Worm (Caenorhabditis elegans) whole organism, dauer: ENCODE data around the gene Y46G5A.23.

Experiments
- unc-62 ChIP-seq: sonication (generic microtip); optimal IDR thresholded peaks from 2 replicates; lab custom pipeline; 2017; ENCODE audit warnings: missing biosample characterization, missing genetic modification reagents, missing genetic modification characterization

The Y46G5A.23 gene

DNA sequence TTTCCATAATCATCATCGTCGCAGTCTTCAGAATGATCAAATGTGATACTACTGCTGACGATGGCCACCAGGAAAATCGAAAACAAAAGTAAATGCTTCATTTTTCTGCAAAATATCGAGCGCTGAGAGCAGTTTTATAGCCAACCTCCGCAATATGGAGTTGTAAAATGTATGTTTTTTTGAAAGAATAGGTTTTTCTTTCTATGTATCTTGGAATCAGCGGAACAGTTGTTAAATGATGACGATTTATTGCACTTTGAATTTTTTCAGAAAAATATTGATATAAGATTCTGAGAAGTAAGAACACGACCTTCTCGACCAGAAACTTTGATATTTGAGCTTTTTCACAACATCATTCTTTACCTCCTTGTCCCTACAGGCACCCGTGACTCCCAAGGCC lies at the start of gene Y46G5A.23:
Y46G5A.23 (minus strand) TSS at position 101 of the 400 bp plus-strand sequence.
- TF ChIP-seq unc-62: no peak

DNA sequence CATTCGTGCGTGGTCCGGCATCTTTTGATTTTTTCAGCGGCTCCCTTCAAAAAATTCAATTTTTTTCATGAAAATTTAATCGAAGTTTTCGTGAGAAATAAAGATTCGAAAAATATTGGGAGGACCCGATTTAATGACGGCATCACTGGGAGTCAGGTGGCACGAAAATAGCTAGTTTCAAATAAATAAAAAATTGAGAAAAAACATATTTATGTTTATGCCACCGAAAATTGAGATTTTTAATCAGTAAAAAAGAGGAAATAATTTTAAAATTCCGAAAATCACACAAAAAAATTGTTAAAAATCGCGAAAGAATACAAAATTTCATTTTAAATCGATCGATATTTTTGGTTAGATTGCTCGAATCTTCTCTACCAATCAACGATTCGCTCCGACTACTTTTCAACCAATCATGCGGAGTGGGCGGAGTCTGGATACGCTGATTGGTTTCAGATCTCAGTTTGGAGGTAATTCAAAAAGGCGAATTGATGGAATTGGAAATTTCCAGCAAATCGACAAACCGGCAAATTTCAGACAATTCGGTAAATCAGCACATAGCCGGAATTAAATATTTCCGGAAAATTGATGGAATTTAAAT lies 49.4 kb upstream of the Y46G5A.23 start, which contains the start of gene gsy-1:
gsy-1 (minus strand) TSS at position 51 of the 598 bp plus-strand sequence.
- no peak for TF ChIP-seq unc-62

DNA sequence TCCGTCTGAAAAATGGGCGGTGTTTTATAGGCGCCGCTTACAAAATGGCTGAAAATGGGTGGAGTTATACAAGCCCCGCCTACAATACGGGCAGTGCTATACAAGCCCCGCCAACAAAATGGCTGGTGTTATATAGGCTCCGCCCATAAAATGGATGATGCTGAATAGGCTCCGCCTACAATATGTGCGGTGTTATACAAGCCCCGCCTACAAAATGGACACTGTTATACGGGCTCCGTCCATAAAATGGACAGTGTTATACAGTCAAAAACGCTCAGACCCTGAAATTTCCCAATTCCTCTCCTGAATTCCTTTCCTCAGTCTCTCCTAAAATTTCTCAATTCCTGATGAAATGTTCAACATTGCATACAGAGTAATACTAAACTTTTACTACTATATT lies 37.3 kb upstream of the Y46G5A.23 start:
- TF ChIP-seq unc-62: no peak

DNA sequence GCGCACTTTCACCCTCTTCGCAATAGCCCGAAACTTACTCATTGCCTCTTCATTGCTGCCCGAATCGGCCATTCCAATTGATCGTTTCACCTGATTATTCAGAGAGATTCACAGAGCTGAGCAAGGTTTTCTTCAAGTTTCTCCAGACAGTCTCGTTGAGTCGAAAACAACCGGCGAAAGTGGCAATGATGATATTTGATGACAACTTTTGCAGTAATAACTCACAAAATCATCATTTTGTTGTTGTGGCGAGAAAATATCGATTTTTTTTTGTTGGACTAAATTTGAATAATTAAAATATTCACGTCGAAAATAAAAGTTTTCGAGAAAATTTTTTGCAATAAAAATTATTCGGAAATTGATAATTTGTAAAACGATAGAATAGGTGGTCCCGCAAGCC lies 36.8 kb upstream of the Y46G5A.23 start, which contains the start of gene snf-5:
snf-5 (minus strand) TSS at position 182 of the 400 bp plus-strand sequence.
- no peak for TF ChIP-seq unc-62

DNA sequence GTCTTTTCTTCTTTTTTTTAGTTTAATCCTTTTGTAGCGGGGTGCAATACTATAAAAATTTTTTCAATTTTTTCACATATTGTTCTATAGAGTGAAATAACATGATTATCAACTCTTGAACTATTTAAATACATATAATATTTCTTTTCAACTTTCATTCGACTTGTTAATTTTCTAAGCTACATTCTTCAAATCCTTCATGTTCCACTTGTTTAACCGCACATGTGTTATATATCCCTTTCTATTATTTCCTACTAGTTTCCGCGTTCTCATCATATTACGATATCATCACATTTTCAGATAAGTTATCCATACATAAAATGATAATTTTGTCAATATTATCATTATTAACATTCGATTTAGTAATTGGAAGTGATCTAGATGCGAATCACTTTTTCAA lies 27.1 kb upstream of the Y46G5A.23 start, which contains the start of gene Y46G5A.29:
Y46G5A.29 (plus strand) TSS at position 301 of the 400 bp plus-strand sequence.
- no peak for TF ChIP-seq unc-62

DNA sequence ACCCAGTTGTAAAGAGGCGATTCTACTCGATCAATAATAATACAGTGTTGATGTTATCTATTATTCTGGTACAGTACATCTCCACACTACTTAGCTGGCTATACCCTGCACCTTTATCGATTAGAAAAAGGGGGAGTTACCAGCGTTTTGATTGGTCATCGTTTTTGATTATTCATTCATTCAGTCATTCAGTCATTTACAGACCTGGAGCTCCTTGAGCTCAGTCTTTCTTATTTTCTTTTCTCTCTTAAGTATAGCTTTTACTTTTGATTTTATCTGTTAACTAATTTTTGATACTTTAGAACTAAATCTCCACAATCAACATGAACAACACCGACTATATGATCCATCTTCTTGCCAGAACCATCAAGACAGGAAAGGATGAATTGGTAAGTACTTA lies 21.4 kb upstream of the Y46G5A.23 start, which contains the start of gene Y46G5A.28:
Y46G5A.28 (plus strand) TSS at position 301 of the 400 bp plus-strand sequence.
- no peak for TF ChIP-seq unc-62

DNA sequence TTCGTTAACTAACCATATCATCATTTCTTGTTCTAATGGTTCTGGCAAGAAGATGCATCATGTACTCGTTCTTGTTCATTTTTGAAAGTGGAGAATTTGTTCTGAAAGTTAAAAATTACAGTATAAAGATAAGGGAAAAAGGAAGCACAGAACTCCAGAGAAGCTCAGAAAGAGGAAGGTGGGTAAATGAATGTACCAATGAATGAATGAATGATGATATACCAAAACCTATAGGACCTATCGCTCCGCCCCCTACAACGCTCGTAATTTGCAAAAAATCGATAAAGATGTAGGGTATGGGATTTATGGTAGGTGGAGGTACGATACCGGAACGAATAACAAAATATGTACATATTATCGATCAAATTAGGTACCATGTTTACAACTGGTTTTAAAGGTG lies 19.0 kb upstream of the Y46G5A.23 start, which contains the start of gene pes-10:
pes-10 (minus strand) TSS at position 101 of the 400 bp plus-strand sequence.
- TF ChIP-seq unc-62: no peak

DNA sequence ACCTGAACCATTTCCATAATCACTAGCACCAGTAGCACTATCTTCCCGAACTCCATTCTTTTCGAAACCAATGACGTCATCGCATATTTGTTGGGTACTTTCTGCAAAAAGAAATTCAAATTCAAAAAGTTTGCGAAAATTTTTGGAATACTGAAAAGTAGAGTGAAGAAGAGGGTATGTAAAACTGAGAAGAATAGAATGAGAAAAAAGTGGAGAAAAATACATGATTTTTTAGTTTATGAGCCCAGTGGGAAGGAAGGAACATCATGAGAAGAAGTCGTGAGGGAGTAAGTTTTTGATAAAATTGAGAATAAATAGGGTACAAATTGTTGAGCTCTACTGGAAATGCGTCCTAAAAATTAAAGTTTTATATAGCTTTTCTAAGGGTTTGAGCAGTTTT lies 11.3 kb upstream of the Y46G5A.23 start, which contains the start of gene lgc-35:
lgc-35 (minus strand) TSS at position 101 of the 400 bp plus-strand sequence.
- TF ChIP-seq unc-62: no peak

DNA sequence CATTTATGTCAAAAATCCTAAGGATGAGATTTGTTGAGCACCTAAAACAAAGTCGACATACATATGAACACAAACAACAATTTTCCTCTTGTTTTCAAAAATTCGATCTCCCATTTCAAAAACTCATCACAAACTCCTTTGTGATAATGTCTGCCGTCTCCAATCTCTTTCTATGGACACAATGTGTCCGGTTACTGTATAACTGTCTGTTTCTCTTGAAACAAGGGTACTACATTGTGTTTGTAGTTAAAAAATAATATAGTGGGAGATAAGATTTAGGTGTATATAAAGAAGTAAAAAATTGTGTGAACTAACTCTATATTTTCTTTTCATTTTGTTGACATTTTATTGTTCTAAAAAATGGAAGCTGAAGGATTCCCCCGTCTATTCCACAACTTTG lies 1.6 kb upstream of the Y46G5A.23 start, which contains the start of gene bcmo-1:
bcmo-1 (plus strand) TSS at position 330 of the 400 bp plus-strand sequence.
- TF ChIP-seq unc-62: no peak

DNA sequence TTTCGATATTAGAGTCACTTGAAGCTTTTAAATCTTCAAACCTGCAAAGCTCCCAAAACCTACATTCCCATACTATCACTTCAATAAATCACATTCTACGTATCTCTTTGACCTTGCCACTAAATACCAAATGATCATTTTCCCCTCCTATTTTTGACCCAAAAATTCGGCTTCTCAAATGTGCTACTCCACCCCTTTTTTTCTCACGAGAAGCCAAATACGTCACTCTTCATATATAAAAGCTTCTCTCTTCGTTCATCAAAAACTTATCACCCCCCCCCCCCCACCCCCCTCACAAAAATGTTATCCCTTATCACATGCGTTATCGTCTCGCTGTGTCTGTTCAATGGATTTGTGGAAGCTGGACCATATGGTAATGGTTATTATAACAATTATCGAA lies 2.0 kb downstream of the Y46G5A.23 start, which contains the start of gene Y46G5A.38:
Y46G5A.38 (plus strand) TSS at position 301 of the 400 bp plus-strand sequence.
- no peak for TF ChIP-seq unc-62

DNA sequence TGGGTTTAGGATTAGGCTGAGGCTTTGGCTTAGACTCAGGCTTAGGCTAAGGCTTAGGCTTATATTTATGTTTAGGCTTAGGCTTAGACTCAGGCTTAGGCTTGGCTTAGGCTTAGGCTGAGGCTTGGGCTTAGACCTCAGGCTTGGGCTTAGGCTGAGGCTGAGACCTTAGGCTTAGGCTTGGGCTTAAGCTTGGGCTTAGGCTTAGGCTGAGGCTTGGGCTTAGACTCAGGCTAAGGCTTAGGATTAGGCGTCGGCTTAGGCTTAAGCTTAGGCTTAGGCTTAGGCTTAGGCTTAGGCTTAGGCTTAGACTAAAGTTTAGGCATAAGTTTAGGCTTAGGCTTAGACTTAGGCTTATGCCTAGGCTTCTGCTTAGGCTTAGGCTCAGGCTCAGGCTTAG lies 4.3 kb downstream of the Y46G5A.23 start:
- TF ChIP-seq unc-62: no peak

DNA sequence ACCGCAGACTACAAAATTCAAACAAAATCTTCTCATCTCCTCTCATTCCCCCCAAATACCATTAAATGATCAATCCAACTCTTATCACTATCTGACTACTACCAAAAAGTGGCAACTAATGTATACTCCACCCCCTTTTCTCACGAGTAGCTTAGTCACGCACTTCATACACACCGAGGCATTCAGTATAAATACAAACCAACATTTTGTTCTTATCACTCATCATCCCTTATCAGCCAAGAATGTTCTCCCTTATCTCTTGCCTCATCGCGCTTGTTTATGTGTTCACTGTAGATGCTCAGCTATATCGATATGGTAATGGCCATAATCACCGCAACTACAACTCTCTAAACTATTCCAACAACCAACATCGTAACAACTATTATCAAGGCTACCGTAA lies 5.3 kb downstream of the Y46G5A.23 start, which contains the start of gene Y46G5A.36:
Y46G5A.36 (plus strand) TSS at position 243 of the 400 bp plus-strand sequence.
- TF ChIP-seq unc-62: no peak

DNA sequence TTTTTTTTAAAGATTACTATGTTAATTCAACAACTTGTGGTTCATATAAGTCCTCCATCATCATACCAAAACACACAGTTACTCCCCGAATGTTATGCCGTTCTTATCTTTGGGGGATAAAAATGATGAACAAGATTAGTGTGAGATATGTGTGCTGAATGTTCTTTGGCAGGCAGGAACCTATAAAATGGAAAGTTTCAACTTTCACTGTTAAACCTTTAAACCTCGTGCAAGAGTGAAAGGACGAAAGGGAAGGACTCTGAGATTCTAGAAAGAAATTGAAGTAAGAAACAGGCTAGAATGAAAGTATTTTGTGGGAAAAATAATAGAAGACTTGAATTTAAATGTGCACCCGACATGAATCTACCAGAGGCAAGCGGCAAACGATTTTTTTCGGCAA lies 8.8 kb downstream of the Y46G5A.23 start:
- TF ChIP-seq unc-62: no peak

DNA sequence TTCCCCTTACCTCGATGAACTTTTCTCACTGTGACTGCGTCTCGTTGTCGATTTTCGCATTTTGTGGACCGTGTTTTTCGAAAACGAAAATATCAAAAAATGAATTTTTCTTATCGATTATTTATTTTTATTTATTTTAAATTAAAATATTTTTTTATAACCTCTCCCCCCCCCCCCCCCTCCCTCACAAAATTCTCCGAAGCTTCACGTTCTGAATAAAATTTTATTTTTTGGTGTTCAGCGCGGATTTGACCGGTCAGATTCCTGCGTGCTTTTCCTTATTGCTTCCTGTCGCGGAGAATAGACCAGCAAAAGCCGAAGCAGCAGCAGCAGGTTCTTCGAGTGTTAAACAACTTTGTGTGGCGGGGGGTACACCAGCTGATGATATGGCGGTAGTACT lies 10.3 kb downstream of the Y46G5A.23 start, which contains the start of gene Y46G5A.22:
Y46G5A.22 (minus strand) TSS at position 101 of the 400 bp plus-strand sequence.
- no peak for TF ChIP-seq unc-62

DNA sequence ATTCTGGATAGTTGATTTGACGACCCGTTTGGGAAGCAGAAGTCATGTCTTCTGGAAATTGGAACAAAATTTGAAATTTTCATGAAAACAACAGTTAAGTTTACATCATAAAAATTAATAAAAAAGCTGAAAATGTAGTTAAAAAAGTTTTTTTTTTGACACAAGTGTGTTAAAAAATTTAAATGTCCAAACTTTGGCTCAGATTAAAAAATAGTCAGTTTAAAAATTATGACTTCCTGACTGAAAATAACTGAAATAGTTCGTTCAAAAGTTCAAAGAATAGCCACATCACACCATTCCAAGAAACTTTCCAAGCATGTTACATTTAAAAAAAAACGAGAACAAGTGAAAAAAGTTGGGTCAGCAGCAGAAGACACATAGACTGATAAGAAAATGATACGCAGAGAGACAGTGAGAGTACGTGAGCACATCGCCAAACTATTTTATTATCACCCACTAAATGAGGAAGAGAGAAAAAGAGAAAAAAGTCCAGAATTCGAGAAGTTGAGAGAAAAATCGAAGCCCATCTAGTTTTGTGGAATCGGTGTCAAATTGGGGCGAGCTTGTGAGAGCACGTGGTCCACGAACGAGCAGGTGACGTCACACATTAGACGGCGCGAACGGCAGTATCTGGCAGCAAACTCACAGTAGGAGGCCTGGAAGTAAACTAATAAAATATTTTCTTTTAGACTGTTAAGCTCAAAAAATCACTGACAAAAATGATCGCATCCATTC lies 12.2 kb downstream of the Y46G5A.23 start, which contains the start of gene acl-7:
acl-7 (minus strand) TSS at position 51 of the 735 bp plus-strand sequence.
- no peak for TF ChIP-seq unc-62

DNA sequence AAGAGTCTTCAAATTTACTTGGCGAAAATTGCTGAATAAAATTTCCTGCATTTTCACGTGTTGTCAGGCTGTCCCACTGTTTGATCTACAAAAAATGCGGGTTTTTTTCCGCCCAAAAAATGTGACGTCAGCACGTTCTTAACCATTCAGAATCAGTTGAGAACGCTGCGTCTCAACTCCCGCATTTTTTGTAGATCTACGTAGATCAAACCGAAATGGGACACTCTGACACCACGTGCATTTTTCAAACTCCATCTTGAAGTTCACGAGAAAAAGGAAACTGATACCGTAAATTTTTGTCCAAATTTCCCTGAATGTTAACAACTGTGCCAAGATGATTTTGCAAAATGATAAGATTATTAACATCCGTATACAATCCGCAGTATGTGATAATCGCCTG lies 15.5 kb downstream of the Y46G5A.23 start:
- TF ChIP-seq unc-62: no peak

DNA sequence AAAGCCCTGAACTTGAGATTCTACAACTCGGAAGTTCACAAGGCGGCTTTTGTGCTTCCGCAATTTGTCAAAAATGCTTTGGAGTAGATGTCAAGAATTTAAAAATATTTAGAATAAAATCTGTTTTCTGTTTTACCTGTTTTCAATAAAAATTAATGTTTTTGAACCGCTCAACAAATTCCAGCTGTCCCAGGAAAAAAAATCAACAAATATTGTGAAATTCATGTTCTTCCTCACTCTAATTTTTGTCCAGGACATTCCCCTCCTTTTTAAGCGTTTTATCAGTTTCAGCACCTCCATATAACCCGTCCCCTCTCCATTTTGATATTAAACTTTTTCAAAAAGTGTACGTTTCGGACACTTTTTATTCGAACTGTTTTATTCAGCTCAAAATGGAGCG lies 18.1 kb downstream of the Y46G5A.23 start, which contains the start of gene Y46G5A.20:
Y46G5A.20 (plus strand) TSS at position 301 of the 400 bp plus-strand sequence.
- no peak for TF ChIP-seq unc-62
